Fruit fly (Drosophila melanogaster): ENCODE data around the gene chic.

DNA sequence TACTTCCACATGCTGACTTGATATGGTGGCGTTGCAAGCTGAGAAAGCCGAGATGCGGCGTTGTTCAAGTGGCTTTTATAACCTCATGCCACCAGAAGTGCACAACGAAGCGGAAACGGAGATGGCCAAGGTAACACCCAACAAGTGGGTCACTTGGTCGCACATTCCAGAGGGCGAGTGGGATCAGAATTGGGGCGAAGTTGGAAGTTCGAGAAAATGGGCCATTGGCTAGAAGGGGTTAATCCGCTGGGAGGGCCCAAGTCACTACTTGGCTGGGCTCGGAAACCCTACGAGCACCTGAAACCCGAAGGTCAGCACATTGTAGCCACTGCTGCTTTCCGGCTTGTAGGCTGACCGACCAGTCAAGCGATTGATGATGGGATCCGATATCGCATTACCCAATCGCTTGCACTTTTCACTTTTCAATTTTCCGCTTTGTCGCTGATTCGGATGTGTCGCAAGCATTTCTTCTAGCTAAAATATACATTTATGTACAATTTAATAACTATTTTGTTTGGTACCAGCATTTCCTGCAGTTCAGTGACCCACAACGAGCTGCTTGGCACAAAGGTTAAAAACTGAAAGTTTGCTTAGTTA is 22.1 kb downstream of the chic start, which contains the start of gene Vm26Ac:
- TF ChIP-seq CG8478 (optimal IDR thresholded peaks at IDR 0.05) (no peak), CTCF (optimal IDR thresholded peaks at IDR 0.05) (no peak)
